Worm (Caenorhabditis elegans): ENCODE data around the gene Y54G2A.10.

Y54G2A.10 gene

ce11 chrIV:2770067-2770466 lies 29.4 kb upstream of the Y54G2A.10 start:
- no peak for TF ChIP-seq efl-1 (optimal IDR thresholded peaks at IDR 0.05)
- peak in 1 of 2 experiments; percentile 27 for TF ChIP-seq efl-1 (GFP tag; optimal IDR thresholded peaks at IDR 0.05 in 1 of 2)
- no peak for TF ChIP-seq nhr-76 (tag; optimal IDR thresholded peaks at IDR 0.05)

DNA sequence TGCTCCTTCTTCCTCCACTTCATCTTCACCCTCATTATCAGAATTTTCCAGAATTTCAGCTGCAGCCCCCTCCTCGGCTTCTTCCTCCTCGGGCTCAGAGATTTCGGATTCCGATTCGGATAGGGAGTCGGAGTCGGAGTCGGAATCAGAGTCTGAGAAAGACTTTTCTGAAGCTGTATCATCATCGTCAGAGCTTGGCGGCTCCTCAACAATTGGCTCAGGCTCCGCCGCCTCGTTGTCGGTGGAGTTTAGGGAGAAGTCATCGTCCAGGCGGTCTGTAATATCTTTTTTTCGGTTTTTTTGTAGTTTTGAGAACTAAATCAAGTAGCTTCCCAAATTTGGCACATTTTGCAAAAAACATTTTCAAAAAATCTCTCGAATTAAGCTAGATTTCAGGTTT lies 28.7 kb upstream of the Y54G2A.10 start:
- TF ChIP-seq ama-1 (optimal IDR thresholded peaks at IDR 0.05): peak; percentile 10
- no peak for TF ChIP-seq nhr-19 (GFP tag; conservative IDR thresholded peaks at IDR 0.05)
- no peak for TF ChIP-seq efl-1 (optimal IDR thresholded peaks at IDR 0.05)
- TF ChIP-seq efl-1 (GFP tag; optimal IDR thresholded peaks at IDR 0.05 in 1 of 2): peak in 1 of 2 experiments; percentile 34

ce11 chrIV:2771692-2772091 lies 27.8 kb upstream of the Y54G2A.10 start, which contains the start of gene Y54G2A.11:
Gene Y54G2A.11 (minus strand): TSS chrIV:2771792.
- TF ChIP-seq aly-2 (tag; optimal IDR thresholded peaks at IDR 0.05): no peak
- TF ChIP-seq egl-13 (tag; optimal IDR thresholded peaks at IDR 0.05): no peak
- no peak for TF ChIP-seq efl-1 (optimal IDR thresholded peaks at IDR 0.05)
- peak in 1 of 2 experiments; percentile 74 for TF ChIP-seq efl-1 (GFP tag; optimal IDR thresholded peaks at IDR 0.05 in 1 of 2)
- no peak for TF ChIP-seq Y116A8C.19 (tag; optimal IDR thresholded peaks at IDR 0.05; ENCODE audit: borderline replicate concordance)
- TF ChIP-seq pax-3 (tag; optimal IDR thresholded peaks at IDR 0.05): no peak
- no peak for TF ChIP-seq hlh-4 (tag; optimal IDR thresholded peaks at IDR 0.05)
- TF ChIP-seq mep-1 (tag; optimal IDR thresholded peaks at IDR 0.05): no peak

- no peak for TF ChIP-seq unc-86 (tag; optimal IDR thresholded peaks at IDR 0.05)
- no peak for TF ChIP-seq mab-9 (GFP tag; IDR thresholded peaks at IDR 0.05)
- peak; percentile 28 for TF ChIP-seq mep-1 (tag; optimal IDR thresholded peaks at IDR 0.05)
- peak; percentile 79 for TF ChIP-seq grh-1 (GFP tag; IDR thresholded peaks at IDR 0.05)
- TF ChIP-seq unc-130 (tag; optimal IDR thresholded peaks at IDR 0.05): no peak
- peak; percentile 94 for TF ChIP-seq nhr-85 (tag)
- TF ChIP-seq dsc-1 (tag; optimal IDR thresholded peaks at IDR 0.05): no peak
- no peak for TF ChIP-seq ztf-4 (tag; optimal IDR thresholded peaks at IDR 0.05)
- no peak for TF ChIP-seq nhr-20 (tag; optimal IDR thresholded peaks at IDR 0.05)
- no peak for TF ChIP-seq aly-2 (tag; optimal IDR thresholded peaks at IDR 0.05)
- TF ChIP-seq efl-1 (optimal IDR thresholded peaks at IDR 0.05): no peak
- peak in 1 of 2 experiments; percentile 15 for TF ChIP-seq efl-1 (GFP tag; optimal IDR thresholded peaks at IDR 0.05 in 1 of 2)
- no peak for TF ChIP-seq unc-98 (GFP tag; IDR thresholded peaks at IDR 0.05)
- peak; percentile 44 for TF ChIP-seq pax-3 (tag; optimal IDR thresholded peaks at IDR 0.05)
- TF ChIP-seq ceh-8 (GFP tag; optimal IDR thresholded peaks at IDR 0.05): no peak
- no peak for TF ChIP-seq sup-37 (GFP tag; optimal IDR thresholded peaks at IDR 0.05)
- peak; percentile 62 for TF ChIP-seq blmp-1 (tag; optimal IDR thresholded peaks at IDR 0.05)
- 0 out of 2 replicates have a peak, but pooled peaks have one; percentile 23 for TF ChIP-seq nhr-19 (GFP tag; conservative IDR thresholded peaks at IDR 0.05)
- TF ChIP-seq C34B4.2 (tag; optimal IDR thresholded peaks at IDR 0.05): no peak
- no peak for TF ChIP-seq mef-2 (tag; optimal IDR thresholded peaks at IDR 0.05)
- no peak for TF ChIP-seq tlp-1 (tag; optimal IDR thresholded peaks at IDR 0.05)
- TF ChIP-seq lsy-2 (tag; optimal IDR thresholded peaks at IDR 0.05): no peak
- no peak for TF ChIP-seq irx-1 (tag; optimal IDR thresholded peaks at IDR 0.05)
- peak in 2 of 3 experiments; percentile 20 to 45 for TF ChIP-seq dpl-1 (GFP tag; optimal IDR thresholded peaks at IDR 0.05)
- peak in 1 of 2 experiments; percentile 31 for TF ChIP-seq lin-35 (GFP tag; optimal IDR thresholded peaks at IDR 0.05)
- no peak for TF ChIP-seq fkh-4 (tag; optimal IDR thresholded peaks at IDR 0.05; ENCODE audit: borderline replicate concordance)
- TF ChIP-seq F16B12.6 (tag; optimal IDR thresholded peaks at IDR 0.05): no peak
- TF ChIP-seq Y116A8C.19 (tag; optimal IDR thresholded peaks at IDR 0.05; ENCODE audit: borderline replicate concordance): no peak
- peak; percentile 46 for TF ChIP-seq ama-1 (optimal IDR thresholded peaks at IDR 0.05)
- no peak for TF ChIP-seq zag-1 (tag; optimal IDR thresholded peaks at IDR 0.05)
- TF ChIP-seq alr-1 (tag; optimal IDR thresholded peaks at IDR 0.05; ENCODE audit: borderline replicate concordance): no peak
- peak; percentile 74 for TF ChIP-seq lin-14 (GFP tag; optimal IDR thresholded peaks at IDR 0.05)
Measured at ce11 chrIV:2772209-2772851, 27.2 kb upstream of the Y54G2A.10 start.
